Fruit fly (Drosophila melanogaster) whole organism, embryonic: ENCODE results near the gene msl-3.
A peak's percentile ranks its signal among the peaks of the same experiment; 100 is the strongest.

Experiments used
- Asciz ChIP-seq: fragments of 200-800 bp; sonication (Bioruptor generic); optimal IDR thresholded peaks from 2 replicates; lab custom pipeline; 2017; ENCODE audit warnings: missing biosample characterization, mild to moderate bottlenecking, missing genetic modification characterization, missing genetic modification reagents
- CG11398 ChIP-seq: fragments of 200-800 bp; sonication (Bioruptor generic); optimal IDR thresholded peaks from 2 replicates; lab custom pipeline; 2016; ENCODE audit warnings: missing biosample characterization, missing genetic modification characterization
- CG11504 ChIP-seq: fragments of 200-800 bp; sonication (Bioruptor generic); optimal IDR thresholded peaks from 3 replicates; lab custom pipeline; 2019; ENCODE audit warnings: missing biosample characterization, mild to moderate bottlenecking, missing genetic modification characterization, moderate library complexity
- CG12236 ChIP-seq: fragments of 200-800 bp; sonication (Bioruptor generic); optimal IDR thresholded peaks from 2 replicates; lab custom pipeline; 2016; ENCODE audit warnings: missing biosample characterization, missing genetic modification characterization
- CG13624 ChIP-seq: fragments of 200-800 bp; sonication (Bioruptor generic); optimal IDR thresholded peaks from 2 replicates; lab custom pipeline; 2016; ENCODE audit warnings: missing biosample characterization, missing genetic modification characterization
- CG13894 ChIP-seq: fragments of 200-800 bp; sonication (Bioruptor generic); optimal IDR thresholded peaks from 3 replicates; lab custom pipeline; 2018; ENCODE audit warnings: missing biosample characterization, mild to moderate bottlenecking, missing genetic modification characterization, moderate library complexity
- CG15011 ChIP-seq: fragments of 200-800 bp; sonication (Bioruptor generic); optimal IDR thresholded peaks from 3 replicates; lab custom pipeline; 2018; ENCODE audit warnings: missing biosample characterization, mild to moderate bottlenecking, missing genetic modification characterization
- CG3065 ChIP-seq: fragments of 200-800 bp; sonication (Bioruptor generic); optimal IDR thresholded peaks from 2 replicates; lab custom pipeline; 2016; ENCODE audit warnings: missing biosample characterization, missing genetic modification characterization
- CG34224 ChIP-seq: fragments of 200-800 bp; sonication (Bioruptor generic); IDR thresholded peaks from 3 replicates; pipeline ENCODE4 v1.3.6; 2022; ENCODE audit warnings: missing biosample characterization, missing genetic modification characterization; ENCODE audit not compliant: partially characterized antibody
- CG3838 ChIP-seq: fragments of 200-800 bp; sonication (Bioruptor generic); optimal IDR thresholded peaks from 3 replicates; lab custom pipeline; 2016; ENCODE audit warnings: missing biosample characterization, missing genetic modification characterization
- CG4328 ChIP-seq: fragments of 200-800 bp; sonication (Bioruptor generic); optimal IDR thresholded peaks from 3 replicates; lab custom pipeline; 2017; ENCODE audit warnings: missing biosample characterization, missing genetic modification reagents, missing genetic modification characterization
- CG4707 ChIP-seq: fragments of 200-800 bp; sonication (Bioruptor generic); optimal IDR thresholded peaks from 2 replicates; lab custom pipeline; 2018; ENCODE audit warnings: missing biosample characterization, mild to moderate bottlenecking, missing genetic modification characterization, moderate library complexity
- CG6791 ChIP-seq: fragments of 200-800 bp; sonication (Bioruptor generic); IDR thresholded peaks from 3 replicates; pipeline ENCODE4 v1.3.6; 2022; ENCODE audit warnings: missing biosample characterization, missing genetic modification characterization; ENCODE audit not compliant: partially characterized antibody
- CG7357 ChIP-seq: fragments of 200-800 bp; sonication (Bioruptor generic); IDR thresholded peaks from 3 replicates; pipeline ENCODE4 v1.3.6; 2022; ENCODE audit warnings: missing biosample characterization, missing genetic modification characterization
- Ets65A ChIP-seq: fragments of 200-800 bp; sonication (Bioruptor generic); peaks from one replicate; lab custom pipeline; 2016; ENCODE audit warnings: missing biosample characterization, missing genetic modification characterization
- Hr39 ChIP-seq: fragments of >200 bp; optimal IDR thresholded peaks from 2 replicates; lab custom pipeline; 2017
- Med ChIP-seq: fragments of 200-800 bp; sonication (Bioruptor generic); peaks from one replicate; lab custom pipeline; 2016; ENCODE audit warnings: missing biosample characterization, missing genetic modification characterization, mild to moderate bottlenecking, inconsistent platforms, moderate library complexity
- Oaz ChIP-seq: fragments of 200-800 bp; sonication (Bioruptor generic); IDR thresholded peaks from 2 replicates; pipeline ENCODE4 v1.3.6; 2022; ENCODE audit warnings: missing biosample characterization, missing genetic modification characterization
- Optix ChIP-seq: fragments of 200-800 bp; sonication (Bioruptor generic); IDR thresholded peaks from 3 replicates; pipeline ENCODE4 v1.3.6; 2022; ENCODE audit warnings: missing biosample characterization, missing genetic modification characterization
- Rfx ChIP-seq: fragments of 200-800 bp; sonication (Bioruptor generic); IDR thresholded peaks from 2 replicates; pipeline ENCODE4 v1.3.6; 2022; ENCODE audit warnings: missing biosample characterization, missing genetic modification characterization
- Sox100B ChIP-seq: fragments of 200-800 bp; sonication (Bioruptor generic); optimal IDR thresholded peaks from 3 replicates; lab custom pipeline; 2018; ENCODE audit warnings: missing biosample characterization, mild to moderate bottlenecking, missing genetic modification characterization
- Tbp ChIP-seq: fragments of >200 bp; optimal IDR thresholded peaks from 2 replicates; lab custom pipeline; 2018; ENCODE audit warnings: missing biosample characterization, missing genetic modification characterization
- Xrp1 ChIP-seq: fragments of 200-800 bp; sonication (Bioruptor generic); IDR thresholded peaks from 2 replicates; pipeline ENCODE4 v1.3.6; 2022; ENCODE audit warnings: missing biosample characterization, missing genetic modification characterization
- bsh ChIP-seq, 2 experiments: fragments of 200-800 bp; sonication (Bioruptor generic); optimal IDR thresholded peaks; 2 replicates each; lab custom pipeline; 2017 to 2018; ENCODE audit warnings: mild to moderate bottlenecking in 2 of 2, missing biosample characterization in 2 of 2, missing genetic modification characterization in 2 of 2, moderate library complexity in 1 of 2
- dysf ChIP-seq: fragments of 200-800 bp; sonication (Bioruptor generic); IDR thresholded peaks from 3 replicates; pipeline ENCODE4 v1.3.6; 2022; ENCODE audit warnings: missing biosample characterization, missing genetic modification characterization
- ewg ChIP-seq: fragments of 200-800 bp; sonication (Bioruptor generic); optimal IDR thresholded peaks from 3 replicates; lab custom pipeline; 2017; ENCODE audit warnings: mild to moderate bottlenecking, missing biosample characterization, missing genetic modification reagents, missing genetic modification characterization
- fd3F ChIP-seq: fragments of 200-800 bp; sonication (Bioruptor generic); optimal IDR thresholded peaks from 2 replicates; lab custom pipeline; 2018; ENCODE audit warnings: missing biosample characterization, mild to moderate bottlenecking, missing genetic modification characterization, moderate library complexity
- gce ChIP-seq: fragments of 200-800 bp; sonication (Bioruptor generic); IDR thresholded peaks from 3 replicates; pipeline ENCODE4 v1.3.6; 2022; ENCODE audit warnings: missing biosample characterization, missing genetic modification characterization
- grau ChIP-seq: fragments of 200-800 bp; optimal IDR thresholded peaks from 3 replicates; lab custom pipeline; 2019; ENCODE audit warnings: missing biosample characterization, mild to moderate bottlenecking, missing genetic modification characterization, moderate library complexity
- lmd ChIP-seq: fragments of 200-800 bp; sonication (Bioruptor generic); IDR thresholded peaks from 2 replicates; pipeline ENCODE4 v1.3.6; 2022; ENCODE audit warnings: missing biosample characterization, missing genetic modification characterization
- pho ChIP-seq: fragments of 200-800 bp; sonication (Bioruptor generic); optimal IDR thresholded peaks from 2 replicates; lab custom pipeline; 2016; ENCODE audit warnings: missing biosample characterization, missing genetic modification characterization
- phol ChIP-seq: fragments of 200-800 bp; sonication (Bioruptor generic); optimal IDR thresholded peaks from 3 replicates; lab custom pipeline; 2018; ENCODE audit warnings: missing biosample characterization, mild to moderate bottlenecking, missing genetic modification characterization, moderate library complexity
- row ChIP-seq: fragments of 200-800 bp; sonication (Bioruptor generic); IDR thresholded peaks from 3 replicates; pipeline ENCODE4 v1.3.6; 2022; ENCODE audit warnings: missing biosample characterization, missing genetic modification characterization
- salm ChIP-seq: fragments of 200-800 bp; sonication (Bioruptor generic); optimal IDR thresholded peaks from 2 replicates; lab custom pipeline; 2018; ENCODE audit warnings: missing biosample characterization, mild to moderate bottlenecking, missing genetic modification characterization
- sc ChIP-seq, 3 experiments: fragments of >200 bp in 2 of 3; fragments of 200-800 bp in 1 of 3; sonication (Bioruptor generic) in 1 of 3; optimal IDR thresholded peaks; 2 replicates in 2 of 3; 3 replicates in 1 of 3; lab custom pipeline; 2017; ENCODE audit warnings: mild to moderate bottlenecking in 1 of 3, missing biosample characterization in 1 of 3, missing genetic modification characterization in 1 of 3, missing genetic modification reagents in 1 of 3
- sd ChIP-seq: fragments of 200-800 bp; sonication (Bioruptor generic); optimal IDR thresholded peaks from 3 replicates; lab custom pipeline; 2018; ENCODE audit warnings: missing biosample characterization, mild to moderate bottlenecking, missing genetic modification characterization, moderate library complexity
- sens ChIP-seq: fragments of 200-800 bp; sonication (Bioruptor generic); peaks from one replicate; lab custom pipeline; 2016; ENCODE audit warnings: missing biosample characterization, missing genetic modification characterization
- sim ChIP-seq: fragments of 200-800 bp; sonication (Bioruptor generic); IDR thresholded peaks from 2 replicates; pipeline ENCODE4 v1.3.6; 2022; ENCODE audit warnings: missing biosample characterization, missing genetic modification characterization
- sug ChIP-seq: fragments of 200-800 bp; optimal IDR thresholded peaks from 2 replicates; lab custom pipeline; 2019; ENCODE audit warnings: missing biosample characterization, mild to moderate bottlenecking, missing genetic modification characterization, moderate library complexity
- vvl ChIP-seq: fragments of 200-800 bp; sonication (Bioruptor generic); IDR thresholded peaks from 2 replicates; pipeline ENCODE4 v1.3.6; 2022; ENCODE audit warnings: missing biosample characterization, missing genetic modification characterization
- z ChIP-seq: fragments of 200-800 bp; sonication (Bioruptor generic); IDR thresholded peaks from 3 replicates; pipeline ENCODE4 v1.3.6; 2022; ENCODE audit warnings: missing biosample characterization, missing genetic modification characterization

The msl-3 gene

DNA sequence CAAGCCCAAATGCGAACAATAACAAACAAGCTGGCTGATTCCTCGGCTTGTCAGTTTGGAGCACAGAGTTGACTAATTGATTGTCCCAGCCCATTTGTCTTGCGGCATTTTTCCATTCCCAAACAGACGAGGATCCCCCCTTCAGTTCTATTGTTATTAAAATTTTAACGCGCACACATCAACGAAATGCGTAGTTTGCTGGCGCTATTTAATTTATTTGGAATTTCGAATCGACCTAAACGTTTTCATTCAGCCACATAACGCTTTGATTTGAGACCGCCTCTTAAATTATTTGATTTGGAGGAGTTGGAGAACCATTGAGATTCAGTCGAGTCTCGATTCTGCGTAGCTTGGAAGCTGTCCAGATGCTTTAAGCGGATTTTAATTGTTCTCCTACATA lies 9.4 kb downstream of the msl-3 start (continued):
- TF ChIP-seq Rfx (GFP tag; lab: Robert Waterston, UW) (no peak), CG6791 (GFP tag; lab: Robert Waterston, UW) (no peak), CG4707 (GFP tag; lab: Kevin White, UChicago) (no peak), Sox100B (GFP tag; lab: Kevin White, UChicago) (no peak), Tbp (GFP tag; lab: Kevin White, UChicago) (no peak), CG34224 (GFP tag; lab: Robert Waterston, UW) (no peak), pho (GFP tag; lab: Kevin White, UChicago) (no peak), CG12236 (GFP tag; lab: Kevin White, UChicago) (no peak), CG3838 (GFP tag; lab: Kevin White, UChicago) (no peak), sim (GFP tag; lab: Robert Waterston, UW) (no peak), Oaz (GFP tag; lab: Robert Waterston, UW) (no peak), vvl (GFP tag; lab: Robert Waterston, UW) (0 out of 2 replicates have a peak, but pooled peaks have one; percentile 39), sd (tag; lab: Kevin White, UChicago) (peak; percentile 94), sug (tag; lab: Kevin White, UChicago) (no peak), CG4328 (GFP tag; lab: Kevin White, UChicago) (no peak), Asciz (GFP tag; lab: Kevin White, UChicago) (no peak), CG3065 (GFP tag; lab: Kevin White, UChicago) (no peak), Optix (GFP tag; lab: Robert Waterston, UW) (no peak), CG13624 (GFP tag; lab: Kevin White, UChicago) (peak; percentile 64), CG13894 (tag; lab: Kevin White, UChicago) (peak; percentile 48), CG15011 (GFP tag; lab: Kevin White, UChicago) (no peak), fd3F (GFP tag; lab: Kevin White, UChicago) (no peak), CG11398 (GFP tag; lab: Kevin White, UChicago) (no peak), gce (GFP tag; lab: Robert Waterston, UW) (no peak), z (GFP tag; lab: Robert Waterston, UW) (no peak)

DNA sequence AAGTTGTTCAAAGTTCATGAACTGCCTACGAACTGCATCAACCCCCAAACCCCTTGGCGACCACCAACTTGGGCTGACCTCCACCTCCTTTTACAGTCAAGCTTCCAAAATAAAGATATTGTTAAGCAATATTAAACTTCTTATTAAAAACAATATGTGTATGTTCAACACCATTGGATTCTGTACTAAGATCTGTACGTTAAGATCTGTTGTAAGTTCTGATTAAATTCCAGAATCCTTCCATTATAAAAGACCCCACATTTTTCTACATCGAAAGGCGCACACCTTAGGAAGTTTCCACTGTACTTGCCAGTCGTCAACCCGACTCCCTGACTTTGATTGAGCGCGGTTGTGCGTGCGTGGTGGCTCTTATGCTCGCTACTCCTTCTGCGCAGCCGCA lies 12.3 kb downstream of the msl-3 start:
- TF ChIP-seq z (GFP tag; lab: Robert Waterston, UW) (no peak), ewg (GFP tag; lab: Kevin White, UChicago) (peak; percentile 11), Hr39 (no peak), sens (GFP tag; lab: Kevin White, UChicago) (peak; percentile 57), salm (tag; lab: Kevin White, UChicago) (no peak), grau (tag; lab: Kevin White, UChicago) (peak; percentile 74), dysf (GFP tag; lab: Robert Waterston, UW) (0 out of 3 replicates have a peak, but pooled peaks have one; percentile 10), Ets65A (GFP tag; lab: Kevin White, UChicago) (peak; percentile 35), sc (optimal IDR thresholded peaks at IDR 0.05; lab: Kevin White, UChicago) (no peak), sc (GFP tag; optimal IDR thresholded peaks at IDR 0.05; lab: Kevin White, UChicago) (no peak), Med (peak; percentile 8), lmd (GFP tag; lab: Robert Waterston, UW) (0 out of 2 replicates have a peak, but pooled peaks have one; percentile 10), CG11504 (tag; lab: Kevin White, UChicago) (peak; percentile 6), row (GFP tag; lab: Robert Waterston, UW) (peak; percentile 39; the same call in 2 of the 3 replicates), CG7357 (GFP tag; lab: Robert Waterston, UW) (0 out of 3 replicates have a peak, but pooled peaks have one; percentile 23), phol (tag; lab: Kevin White, UChicago) (peak; percentile 23), Xrp1 (GFP tag; lab: Robert Waterston, UW) (peak; percentile 26; the same call in 1 of the 2 replicates), bsh (GFP tag; optimal IDR thresholded peaks at IDR 0.05; lab: Kevin White, UChicago) (peak in 1 of 2 experiments; percentile 31)
